Fruit fly (Drosophila melanogaster) whole organism, adult: Measurements from ENCODE around the gene FoxK.

Experiments
- CG12768 ChIP-seq: fragments of 200-800 bp; sonication (Bioruptor generic); optimal IDR thresholded peaks from 2 replicates; lab custom pipeline; 2017; ENCODE audit warnings: missing biosample characterization, missing genetic modification characterization, mild to moderate bottlenecking, moderate library complexity, missing genetic modification reagents
- CG14711 ChIP-seq: fragments of 200-800 bp; sonication (Bioruptor generic); optimal IDR thresholded peaks from 2 replicates; lab custom pipeline; 2018; ENCODE audit warnings: missing biosample characterization, mild to moderate bottlenecking, missing genetic modification characterization, moderate library complexity
- CG7101 ChIP-seq: fragments of 200-800 bp; sonication (Bioruptor generic); optimal IDR thresholded peaks from 2 replicates; lab custom pipeline; 2018; ENCODE audit warnings: missing biosample characterization, mild to moderate bottlenecking, missing genetic modification characterization, moderate library complexity
- Clk ChIP-seq: fragments of 200-800 bp; sonication (Bioruptor generic); optimal IDR thresholded peaks from 2 replicates; lab custom pipeline; 2017; ENCODE audit warnings: missing biosample characterization, missing genetic modification characterization
- Hr96 ChIP-seq: fragments of 200-800 bp; sonication (Bioruptor generic); optimal IDR thresholded peaks from 2 replicates; lab custom pipeline; 2016; ENCODE audit warnings: missing biosample characterization, missing genetic modification characterization
- Mnt ChIP-seq: fragments of 200-800 bp; sonication (Bioruptor generic); optimal IDR thresholded peaks from 2 replicates; lab custom pipeline; 2016; ENCODE audit warnings: missing biosample characterization, mild to moderate bottlenecking, missing genetic modification characterization
- cic ChIP-seq: fragments of 200-800 bp; sonication (Bioruptor generic); optimal IDR thresholded peaks from 2 replicates; lab custom pipeline; 2017; ENCODE audit warnings: missing biosample characterization, mild to moderate bottlenecking, missing genetic modification characterization, moderate library complexity
- cnc ChIP-seq, 2 experiments: fragments of >200 bp; optimal IDR thresholded peaks; 2 replicates each; lab custom pipeline; 2017
- kay ChIP-seq: fragments of 200-800 bp; sonication (Bioruptor generic); peaks from one replicate; lab custom pipeline; 2016; ENCODE audit warnings: missing biosample characterization, missing genetic modification characterization, borderline replicate concordance
- ovo ChIP-seq: fragments of 200-800 bp; sonication (Bioruptor generic); optimal IDR thresholded peaks from 2 replicates; lab custom pipeline; 2016; ENCODE audit warnings: missing biosample characterization, missing genetic modification characterization
- pad ChIP-seq: fragments of 200-800 bp; sonication (Bioruptor generic); optimal IDR thresholded peaks from 3 replicates; lab custom pipeline; 2017; ENCODE audit warnings: missing biosample characterization, missing genetic modification characterization, mild to moderate bottlenecking, moderate library complexity, missing genetic modification reagents
- tj ChIP-seq: fragments of 200-800 bp; sonication (Bioruptor generic); optimal IDR thresholded peaks from 3 replicates; lab custom pipeline; 2017; ENCODE audit warnings: missing biosample characterization, mild to moderate bottlenecking, missing genetic modification characterization, moderate library complexity

DNA sequence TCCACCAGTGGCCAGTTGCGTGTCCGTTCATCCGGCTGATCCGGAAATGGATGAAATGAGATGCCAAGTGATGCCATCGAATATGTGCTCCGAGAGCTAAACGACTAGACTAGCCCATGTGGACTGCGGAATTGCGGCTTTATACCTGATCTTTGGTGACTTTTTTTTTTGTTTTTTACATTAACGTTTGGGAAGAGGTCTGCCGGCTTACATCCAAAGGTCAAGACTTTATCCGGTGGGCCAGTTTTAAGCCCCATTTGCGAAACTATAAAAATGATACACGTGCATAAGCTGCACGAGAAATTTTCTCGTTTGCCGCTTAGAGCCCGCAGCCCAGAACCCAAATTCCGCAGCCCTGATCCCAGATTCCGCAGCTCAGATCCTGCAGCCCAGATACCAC lies 17.7 kb downstream of the FoxK start, which contains the start of gene Elo68alpha:
- no peak for TF ChIP-seq cic (GFP tag; lab: Kevin White, UChicago)
- no peak for TF ChIP-seq CG12768 (GFP tag; lab: Kevin White, UChicago)
- TF ChIP-seq kay (GFP tag; lab: Kevin White, UChicago): no peak
- TF ChIP-seq CG7101: no peak
- TF ChIP-seq pad (GFP tag; lab: Kevin White, UChicago): no peak
- TF ChIP-seq Clk (GFP tag; lab: Kevin White, UChicago): no peak
- TF ChIP-seq ovo (GFP tag; lab: Kevin White, UChicago): no peak
- no peak for TF ChIP-seq CG14711 (tag; lab: Kevin White, UChicago)
- TF ChIP-seq Hr96 (GFP tag; lab: Kevin White, UChicago): no peak
- no peak for TF ChIP-seq Mnt (GFP tag; lab: Kevin White, UChicago)
- no peak for TF ChIP-seq cnc (optimal IDR thresholded peaks at IDR 0.05; lab: Kevin White, UChicago)
- TF ChIP-seq tj (GFP tag; lab: Kevin White, UChicago): no peak
